Worm (Caenorhabditis elegans) whole organism, L2 larva: ENCODE data around the gene F35C11.4.

Experiments used
- C34F6.9 ChIP-seq: fragments of 150-350 bp; optimal IDR thresholded peaks from 2 replicates; lab custom pipeline; 2014; ENCODE audit warnings: missing biosample characterization, missing genetic modification characterization
- F13H6.1 ChIP-seq: sonication (generic microtip); optimal IDR thresholded peaks from 2 replicates; lab custom pipeline; 2016; ENCODE audit warnings: missing genetic modification characterization, missing compliant biosample characterization
- R02D3.7 ChIP-seq: fragments of 150-350 bp; optimal IDR thresholded peaks from 2 replicates; lab custom pipeline; 2014; ENCODE audit warnings: missing biosample characterization, missing genetic modification characterization
- Y55F3AM.14 ChIP-seq: fragments of 200-800 bp; sonication (Bioruptor generic); optimal IDR thresholded peaks from 2 replicates; lab custom pipeline; 2018; ENCODE audit warnings: mild to moderate bottlenecking, missing genetic modification characterization, missing compliant biosample characterization
- ZK546.5 ChIP-seq: sonication (generic microtip); optimal IDR thresholded peaks from 2 replicates; lab custom pipeline; 2017; ENCODE audit warnings: missing biosample characterization, missing genetic modification characterization
- alr-1 ChIP-seq: fragments of 150-350 bp; optimal IDR thresholded peaks from 2 replicates; lab custom pipeline; 2014; ENCODE audit warnings: missing biosample characterization, missing genetic modification characterization
- aly-2 ChIP-seq: fragments of 150-350 bp; optimal IDR thresholded peaks from 2 replicates; lab custom pipeline; 2014; ENCODE audit warnings: missing biosample characterization, missing genetic modification characterization
- ama-1 ChIP-seq: fragments of 150-350 bp; optimal IDR thresholded peaks from 2 replicates; lab custom pipeline; 2018; ENCODE audit warnings: inconsistent platforms
- blmp-1 ChIP-seq: sonication (generic microtip); optimal IDR thresholded peaks from 2 replicates; lab custom pipeline; 2017; ENCODE audit warnings: missing genetic modification characterization, mild to moderate bottlenecking, missing compliant biosample characterization, antibody characterized with exemption, moderate library complexity; ENCODE audit not compliant: insufficient read depth
- ceh-82 ChIP-seq: fragments of 150-350 bp; optimal IDR thresholded peaks from 2 replicates; lab custom pipeline; 2014; ENCODE audit warnings: missing biosample characterization, missing genetic modification characterization
- crh-2 ChIP-seq: sonication (generic microtip); optimal IDR thresholded peaks from 2 replicates; lab custom pipeline; 2017; ENCODE audit warnings: missing biosample characterization, missing genetic modification characterization
- dmd-4 ChIP-seq: sonication (generic microtip); optimal IDR thresholded peaks from 2 replicates; lab custom pipeline; 2017; ENCODE audit warnings: missing biosample characterization, missing genetic modification characterization
- egl-27 ChIP-seq: sonication (generic microtip); optimal IDR thresholded peaks from 3 replicates; lab custom pipeline; 2017; ENCODE audit warnings: missing biosample characterization, missing genetic modification reagents, missing genetic modification characterization
- elt-1 ChIP-seq: fragments of 150-350 bp; optimal IDR thresholded peaks from 2 replicates; lab custom pipeline; 2014; ENCODE audit warnings: missing biosample characterization, missing genetic modification characterization
- elt-3 ChIP-seq: sonication (generic microtip); optimal IDR thresholded peaks from 2 replicates; lab custom pipeline; 2017; ENCODE audit warnings: missing biosample characterization, missing genetic modification characterization
- fos-1 ChIP-seq: fragments of 150-350 bp; optimal IDR thresholded peaks from 2 replicates; lab custom pipeline; 2014; ENCODE audit warnings: missing biosample characterization, missing genetic modification characterization
- gmeb-1 ChIP-seq: fragments of 150-350 bp; optimal IDR thresholded peaks from 2 replicates; lab custom pipeline; 2014; ENCODE audit warnings: missing biosample characterization, missing genetic modification characterization
- lin-11 ChIP-seq: fragments of 150-350 bp; sonication (generic microtip); optimal IDR thresholded peaks from 2 replicates; lab custom pipeline; 2014; ENCODE audit warnings: missing biosample characterization, missing genetic modification characterization, inconsistent platforms, mixed read lengths
- lin-13 ChIP-seq: fragments of 150-350 bp; optimal IDR thresholded peaks from 2 replicates; lab custom pipeline; 2014; ENCODE audit warnings: missing biosample characterization, missing genetic modification reagents, missing genetic modification characterization
- lin-39 ChIP-seq: fragments of 150-350 bp; optimal IDR thresholded peaks from 2 replicates; lab custom pipeline; 2014; ENCODE audit warnings: missing biosample characterization, missing genetic modification reagents, missing genetic modification characterization
- lsy-2 ChIP-seq, 2 experiments: fragments of 150-350 bp in 1 of 2; sonication (generic microtip) in 1 of 2; optimal IDR thresholded peaks; 2 replicates each; lab custom pipeline; 2014 to 2017; ENCODE audit warnings: missing biosample characterization in 2 of 2, missing genetic modification characterization in 2 of 2
- mab-5 ChIP-seq: fragments of 150-350 bp; optimal IDR thresholded peaks from 2 replicates; lab custom pipeline; 2014; ENCODE audit warnings: missing biosample characterization, missing genetic modification characterization
- mbf-1 ChIP-seq: sonication (generic microtip); optimal IDR thresholded peaks from 2 replicates; lab custom pipeline; 2017; ENCODE audit warnings: missing biosample characterization, missing genetic modification characterization
- mdl-1 ChIP-seq, 2 experiments: fragments of 150-350 bp in 1 of 2; sonication (generic microtip) in 1 of 2; optimal IDR thresholded peaks; 2 replicates each; lab custom pipeline; 2017; ENCODE audit warnings: missing biosample characterization in 2 of 2, missing genetic modification characterization in 2 of 2
- nhr-10 ChIP-seq: sonication (generic microtip); optimal IDR thresholded peaks from 2 replicates; lab custom pipeline; 2017; ENCODE audit warnings: missing biosample characterization, missing genetic modification characterization
- nhr-11 ChIP-seq: fragments of 150-350 bp; optimal IDR thresholded peaks from 2 replicates; lab custom pipeline; 2014; ENCODE audit warnings: missing biosample characterization, missing genetic modification characterization
- nhr-12 ChIP-seq: fragments of 150-350 bp; optimal IDR thresholded peaks from 2 replicates; lab custom pipeline; 2014; ENCODE audit warnings: missing biosample characterization, missing genetic modification characterization
- nhr-129 ChIP-seq: fragments of 150-350 bp; optimal IDR thresholded peaks from 2 replicates; lab custom pipeline; 2014; ENCODE audit warnings: missing biosample characterization, missing genetic modification characterization
- nhr-21 ChIP-seq: fragments of 150-350 bp; optimal IDR thresholded peaks from 2 replicates; lab custom pipeline; 2014; ENCODE audit warnings: missing biosample characterization, missing genetic modification characterization
- nhr-23 ChIP-seq: fragments of 150-350 bp; optimal IDR thresholded peaks from 2 replicates; lab custom pipeline; 2014; ENCODE audit warnings: missing biosample characterization, missing genetic modification reagents, missing genetic modification characterization
- nhr-237 ChIP-seq: fragments of 150-350 bp; optimal IDR thresholded peaks from 2 replicates; lab custom pipeline; 2014; ENCODE audit warnings: missing biosample characterization, missing genetic modification characterization
- nhr-25 ChIP-seq: fragments of 150-350 bp; sonication (generic microtip); optimal IDR thresholded peaks from 3 replicates; lab custom pipeline; 2014; ENCODE audit warnings: missing biosample characterization, missing genetic modification characterization
- nhr-6 ChIP-seq: fragments of 150-350 bp; optimal IDR thresholded peaks from 2 replicates; lab custom pipeline; 2014; ENCODE audit warnings: missing biosample characterization, missing genetic modification characterization
- nhr-77 ChIP-seq: fragments of 150-350 bp; optimal IDR thresholded peaks from 2 replicates; lab custom pipeline; 2014; ENCODE audit warnings: missing biosample characterization, missing genetic modification characterization
- peb-1 ChIP-seq: fragments of 150-350 bp; optimal IDR thresholded peaks from 2 replicates; lab custom pipeline; 2014; ENCODE audit warnings: missing biosample characterization, missing genetic modification characterization
- sem-4 ChIP-seq: fragments of 150-350 bp; optimal IDR thresholded peaks from 2 replicates; lab custom pipeline; 2014; ENCODE audit warnings: missing biosample characterization, missing genetic modification reagents, missing genetic modification characterization
- skn-1 ChIP-seq: sonication (generic microtip); optimal IDR thresholded peaks from 2 replicates; lab custom pipeline; 2017; ENCODE audit warnings: missing biosample characterization, missing genetic modification characterization
- sma-3 ChIP-seq: sonication (generic microtip); optimal IDR thresholded peaks from 2 replicates; lab custom pipeline; 2016; ENCODE audit warnings: missing genetic modification reagents, missing genetic modification characterization, missing compliant biosample characterization
- sma-9 ChIP-seq, 2 experiments: fragments of 150-350 bp in 1 of 2; sonication (generic microtip) in 1 of 2; optimal IDR thresholded peaks; 2 replicates each; lab custom pipeline; 2014 to 2016; ENCODE audit warnings: missing genetic modification characterization in 2 of 2, mild to moderate bottlenecking in 1 of 2, missing biosample characterization in 1 of 2, missing compliant biosample characterization in 1 of 2, missing genetic modification reagents in 1 of 2, moderate library complexity in 1 of 2
- snpc-4 ChIP-seq: fragments of 150-350 bp; optimal IDR thresholded peaks from 2 replicates; lab custom pipeline; 2014; ENCODE audit warnings: missing biosample characterization, missing genetic modification characterization
- unc-39 ChIP-seq: fragments of 150-350 bp; optimal IDR thresholded peaks from 2 replicates; lab custom pipeline; 2014; ENCODE audit warnings: missing biosample characterization, missing genetic modification characterization
- unc-55 ChIP-seq: fragments of 150-350 bp; sonication (generic microtip); optimal IDR thresholded peaks from 3 replicates; lab custom pipeline; 2014; ENCODE audit warnings: missing biosample characterization, missing genetic modification reagents, missing genetic modification characterization
- unc-62 ChIP-seq: fragments of 150-350 bp; optimal IDR thresholded peaks from 2 replicates; lab custom pipeline; 2014; ENCODE audit warnings: missing biosample characterization, missing genetic modification reagents, missing genetic modification characterization
- zag-1 ChIP-seq: fragments of 150-350 bp; optimal IDR thresholded peaks from 2 replicates; lab custom pipeline; 2014; ENCODE audit warnings: missing biosample characterization, missing genetic modification characterization
- ztf-1 ChIP-seq: fragments of 200-800 bp; sonication (Bioruptor generic); conservative IDR thresholded peaks from 2 replicates; pipeline ENCODE4 v1.3.6; 2022; ENCODE audit warnings: missing genetic modification characterization, missing compliant biosample characterization
- ztf-11 ChIP-seq: sonication (generic microtip); optimal IDR thresholded peaks from 2 replicates; lab custom pipeline; 2017; ENCODE audit warnings: missing biosample characterization, missing genetic modification characterization
- ztf-4 ChIP-seq: fragments of 150-350 bp; optimal IDR thresholded peaks from 2 replicates; lab custom pipeline; 2014; ENCODE audit warnings: missing biosample characterization, missing genetic modification characterization

The F35C11.4 gene

ce11 chrII:8212680-8213079, 36.1 kb upstream of the F35C11.4 start, which contains the start of gene twk-3:
Gene twk-3 (minus strand): TSS chrII:8212780.
- TF ChIP-seq F13H6.1 (tag; lab: Kevin White, UChicago) (no peak), nhr-10 (tag; lab: Kevin White, UChicago) (no peak), sem-4 (no peak), lin-13 (GFP tag; lab: Kevin White, UChicago) (no peak), ztf-1 (GFP tag; lab: Robert Waterston, UW) (no peak), elt-3 (tag; lab: Kevin White, UChicago) (no peak), zag-1 (tag; lab: Kevin White, UChicago) (no peak), nhr-25 (no peak), snpc-4 (no peak), mab-5 (tag; lab: Kevin White, UChicago) (no peak), ZK546.5 (tag; lab: Kevin White, UChicago) (no peak), egl-27 (no peak), crh-2 (no peak), unc-55 (GFP tag; lab: Kevin White, UChicago) (no peak), C34F6.9 (tag; lab: Kevin White, UChicago) (no peak)

- TF ChIP-seq snpc-4 (no peak), mdl-1 (tag; optimal IDR thresholded peaks at IDR 0.05; lab: Kevin White, UChicago) (no peak), mbf-1 (tag; lab: Kevin White, UChicago) (no peak), dmd-4 (tag; lab: Kevin White, UChicago) (no peak), C34F6.9 (tag; lab: Kevin White, UChicago) (no peak), nhr-77 (no peak), zag-1 (tag; lab: Kevin White, UChicago) (no peak), nhr-237 (no peak)
Observed at ce11 chrII:8214367-8214766, 34.4 kb upstream of the F35C11.4 start, which contains the start of gene M110.10. Gene M110.10 (minus strand): TSS chrII:8214467.

ce11 chrII:8216433-8216832, 32.4 kb upstream of the F35C11.4 start, which contains the start of gene M110.3:
Gene M110.3 (minus strand): TSS chrII:8216616.
- TF ChIP-seq elt-1 (tag; lab: Kevin White, UChicago) (no peak), unc-55 (GFP tag; lab: Kevin White, UChicago) (peak; percentile 70), sma-3 (no peak), Y55F3AM.14 (no peak), lin-11 (tag; lab: Kevin White, UChicago) (no peak), nhr-237 (no peak), dmd-4 (tag; lab: Kevin White, UChicago) (no peak), nhr-77 (no peak), nhr-21 (no peak), lsy-2 (tag; optimal IDR thresholded peaks at IDR 0.05; lab: Kevin White, UChicago) (peak; percentile 25 to 86), crh-2 (peak; percentile 51), ama-1 (lab: Kevin White, UChicago) (no peak), ceh-82 (tag; lab: Kevin White, UChicago) (no peak), egl-27 (no peak), lin-39 (tag; lab: Kevin White, UChicago) (no peak), nhr-23 (tag; lab: Kevin White, UChicago) (no peak), alr-1 (no peak), lin-13 (GFP tag; lab: Kevin White, UChicago) (no peak), mbf-1 (tag; lab: Kevin White, UChicago) (no peak), aly-2 (no peak), nhr-129 (tag; lab: Kevin White, UChicago) (peak; percentile 56), nhr-6 (peak; percentile 38), gmeb-1 (tag; lab: Kevin White, UChicago) (peak; percentile 51), mab-5 (tag; lab: Kevin White, UChicago) (no peak), zag-1 (tag; lab: Kevin White, UChicago) (no peak), ZK546.5 (tag; lab: Kevin White, UChicago) (no peak), nhr-25 (peak; percentile 25), nhr-12 (tag; lab: Kevin White, UChicago) (no peak), R02D3.7 (tag; lab: Kevin White, UChicago) (peak; percentile 75), sem-4 (no peak), elt-3 (tag; lab: Kevin White, UChicago) (no peak), C34F6.9 (tag; lab: Kevin White, UChicago) (peak; percentile 84), unc-62 (GFP tag; lab: Kevin White, UChicago) (no peak), snpc-4 (no peak), skn-1 (no peak), blmp-1 (tag; lab: Kevin White, UChicago) (no peak), nhr-10 (tag; lab: Kevin White, UChicago) (no peak), ztf-4 (tag; lab: Kevin White, UChicago) (no peak), ztf-11 (tag; lab: Kevin White, UChicago) (no peak), ztf-1 (GFP tag; lab: Robert Waterston, UW) (no peak), fos-1 (tag; lab: Kevin White, UChicago) (no peak), sma-9 (GFP tag; optimal IDR thresholded peaks at IDR 0.05; lab: Kevin White, UChicago) (peak; percentile 49), sma-9 (tag; optimal IDR thresholded peaks at IDR 0.05; lab: Kevin White, UChicago) (no peak), nhr-11 (no peak), mdl-1 (tag; optimal IDR thresholded peaks at IDR 0.05; lab: Kevin White, UChicago) (no peak), F13H6.1 (tag; lab: Kevin White, UChicago) (peak; percentile 46), peb-1 (tag; lab: Kevin White, UChicago) (no peak), unc-39 (tag; lab: Kevin White, UChicago) (no peak)
